Worm (Caenorhabditis elegans) whole organism, mixed stage, embryonic: ENCODE data around the gene his-8.

Experiments
- elt-3 ChIP-seq: fragments of 150-350 bp; optimal IDR thresholded peaks from 2 replicates; lab custom pipeline; 2014; ENCODE audit warnings: missing biosample characterization, missing genetic modification characterization
- flh-1 ChIP-seq: fragments of 200-800 bp; sonication (Bioruptor generic); optimal IDR thresholded peaks from 2 replicates; lab custom pipeline; 2018; ENCODE audit warnings: mild to moderate bottlenecking, missing genetic modification characterization, moderate library complexity, missing compliant biosample characterization
- hlh-1 ChIP-seq: fragments of 150-350 bp; optimal IDR thresholded peaks from 2 replicates; lab custom pipeline; 2014; ENCODE audit warnings: missing biosample characterization, missing genetic modification reagents, missing genetic modification characterization
- lin-13 ChIP-seq: fragments of 150-350 bp; optimal IDR thresholded peaks from 2 replicates; lab custom pipeline; 2014; ENCODE audit warnings: missing biosample characterization, missing genetic modification characterization
- lsy-2 ChIP-seq: fragments of 150-350 bp; optimal IDR thresholded peaks from 2 replicates; lab custom pipeline; 2014; ENCODE audit warnings: missing biosample characterization, missing genetic modification characterization
- mab-5 ChIP-seq: fragments of 150-350 bp; optimal IDR thresholded peaks from 2 replicates; lab custom pipeline; 2014; ENCODE audit warnings: missing biosample characterization, missing genetic modification characterization
- mep-1 ChIP-seq: fragments of 150-350 bp; optimal IDR thresholded peaks from 2 replicates; lab custom pipeline; 2017; ENCODE audit warnings: missing biosample characterization, missing genetic modification reagents, missing genetic modification characterization, inconsistent platforms
- nhr-12 ChIP-seq: fragments of 150-350 bp; optimal IDR thresholded peaks from 2 replicates; lab custom pipeline; 2014; ENCODE audit warnings: missing biosample characterization, missing genetic modification characterization
- nhr-2 ChIP-seq: fragments of 150-350 bp; optimal IDR thresholded peaks from 2 replicates; lab custom pipeline; 2014; ENCODE audit warnings: missing biosample characterization, missing genetic modification characterization
- nhr-237 ChIP-seq: fragments of 150-350 bp; optimal IDR thresholded peaks from 2 replicates; lab custom pipeline; 2014; ENCODE audit warnings: missing biosample characterization, missing genetic modification characterization
- pha-4 ChIP-seq: fragments of 150-350 bp; optimal IDR thresholded peaks from 2 replicates; lab custom pipeline; 2018; ENCODE audit warnings: missing biosample characterization, missing genetic modification reagents, missing genetic modification characterization
- snpc-4 ChIP-seq: fragments of 150-350 bp; optimal IDR thresholded peaks from 2 replicates; lab custom pipeline; 2014; ENCODE audit warnings: missing biosample characterization, missing genetic modification characterization
- ztf-11 ChIP-seq: fragments of 150-350 bp; optimal IDR thresholded peaks from 2 replicates; lab custom pipeline; 2014; ENCODE audit warnings: missing biosample characterization, missing genetic modification characterization

DNA sequence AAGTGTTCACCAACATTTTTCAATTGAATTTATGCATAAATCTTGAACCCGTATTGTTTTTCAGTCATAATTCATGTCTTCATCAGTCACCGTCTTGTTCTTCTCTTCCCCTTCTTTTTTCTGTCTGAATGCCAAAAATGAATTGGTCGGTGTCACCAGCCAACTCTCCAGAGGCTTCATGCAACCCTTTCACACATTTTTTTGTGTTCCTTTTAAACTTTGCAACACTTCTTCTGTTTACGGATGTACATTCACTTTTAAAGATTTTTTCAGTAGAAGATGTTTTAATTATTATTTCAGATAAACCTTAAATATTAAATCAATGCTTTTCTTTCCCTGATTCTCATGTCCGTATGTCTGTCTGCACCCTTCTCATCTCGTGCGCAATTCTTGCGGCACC is 28.0 kb upstream of the his-8 start, which contains the start of gene acr-16:
- TF ChIP-seq lin-13 (tag; lab: Kevin White, UChicago), result no peak
- TF ChIP-seq nhr-2 (tag; lab: Kevin White, UChicago), result no peak
- TF ChIP-seq pha-4 (tag; lab: Kevin White, UChicago), result no peak
- TF ChIP-seq snpc-4 (tag; lab: Kevin White, UChicago), result no peak
- TF ChIP-seq lsy-2 (tag; lab: Kevin White, UChicago), result no peak
- no peak for TF ChIP-seq mab-5 (tag; lab: Kevin White, UChicago)
- no peak for TF ChIP-seq nhr-237 (tag; lab: Kevin White, UChicago)
- no peak for TF ChIP-seq hlh-1 (tag; lab: Kevin White, UChicago)
- no peak for TF ChIP-seq mep-1
- TF ChIP-seq elt-3 (tag; lab: Kevin White, UChicago), result no peak
- TF ChIP-seq nhr-12 (tag; lab: Kevin White, UChicago), result no peak
- no peak for TF ChIP-seq ztf-11 (tag; lab: Kevin White, UChicago)
- no peak for TF ChIP-seq flh-1
